Worm (Caenorhabditis elegans) whole organism, L4 larva: ENCODE measurements around the gene Y37A1A.4.

Source experiments
- F37D6.2 ChIP-seq: sonication (generic microtip); optimal IDR thresholded peaks from 2 replicates; lab custom pipeline; 2016; ENCODE audit warnings: mild to moderate bottlenecking, missing genetic modification characterization, missing compliant biosample characterization
- ZK546.5 ChIP-seq, 2 experiments: sonication (generic microtip); optimal IDR thresholded peaks; 2 replicates each; lab custom pipeline; 2017; ENCODE audit warnings: missing biosample characterization in 2 of 2, missing genetic modification characterization in 2 of 2
- fos-1 ChIP-seq: fragments of 150-350 bp; optimal IDR thresholded peaks from 2 replicates; lab custom pipeline; 2014; ENCODE audit warnings: missing biosample characterization, missing genetic modification characterization
- lin-13 ChIP-seq: fragments of 150-350 bp; optimal IDR thresholded peaks from 2 replicates; lab custom pipeline; 2014; ENCODE audit warnings: missing biosample characterization, missing genetic modification reagents, missing genetic modification characterization
- mdl-1 ChIP-seq, 2 experiments: fragments of 150-350 bp in 1 of 2; sonication (generic microtip) in 1 of 2; optimal IDR thresholded peaks; 2 replicates each; lab custom pipeline; 2014 to 2017; ENCODE audit warnings: missing biosample characterization in 2 of 2, missing genetic modification characterization in 2 of 2
- nhr-11 ChIP-seq: fragments of 150-350 bp; optimal IDR thresholded peaks from 2 replicates; lab custom pipeline; 2014; ENCODE audit warnings: missing biosample characterization, missing genetic modification characterization
- nhr-6 ChIP-seq: fragments of 150-350 bp; optimal IDR thresholded peaks from 2 replicates; lab custom pipeline; 2014; ENCODE audit warnings: missing biosample characterization, missing genetic modification characterization
- pqm-1 ChIP-seq: sonication (generic microtip); optimal IDR thresholded peaks from 2 replicates; lab custom pipeline; 2017; ENCODE audit warnings: missing biosample characterization, missing genetic modification characterization
- tra-1 ChIP-seq: fragments of 200-800 bp; sonication (Bioruptor generic); IDR thresholded peaks from 2 replicates; pipeline ENCODE4 v1.3.6; 2022; ENCODE audit warnings: missing genetic modification reagents, missing genetic modification characterization, missing compliant biosample characterization
- zag-1 ChIP-seq: fragments of 150-350 bp; optimal IDR thresholded peaks from 2 replicates; lab custom pipeline; 2014; ENCODE audit warnings: missing biosample characterization, missing genetic modification characterization

ce11 chrIV:13910931-13911330 is 23.3 kb upstream of the Y37A1A.4 start:
- no peak for TF ChIP-seq lin-13 (GFP tag; lab: Kevin White, UChicago)
- TF ChIP-seq fos-1 (tag; lab: Kevin White, UChicago) = no peak
- TF ChIP-seq zag-1 (tag; lab: Kevin White, UChicago) = no peak
- TF ChIP-seq ZK546.5 (tag; optimal IDR thresholded peaks at IDR 0.05; lab: Kevin White, UChicago) = no peak
- no peak for TF ChIP-seq nhr-6
- TF ChIP-seq tra-1 (GFP tag; lab: Robert Waterston, UW) = no peak
- no peak for TF ChIP-seq F37D6.2 (tag; lab: Kevin White, UChicago)
- TF ChIP-seq mdl-1 (tag; optimal IDR thresholded peaks at IDR 0.05; lab: Kevin White, UChicago) = peak in 1 of 2 experiments; percentile 39
- no peak for TF ChIP-seq pqm-1 (tag; lab: Kevin White, UChicago)
- TF ChIP-seq nhr-11 (tag; lab: Kevin White, UChicago) = no peak
